Fruit fly (Drosophila melanogaster) whole organism, embryonic: ENCODE measurements around the gene CG13001.

Experiments
- CG11504 ChIP-seq: fragments of 200-800 bp; sonication (Bioruptor generic); optimal IDR thresholded peaks from 3 replicates; lab custom pipeline; 2019; ENCODE audit warnings: missing biosample characterization, mild to moderate bottlenecking, missing genetic modification characterization, moderate library complexity
- CG14710 ChIP-seq: fragments of 200-800 bp; sonication (Bioruptor generic); optimal IDR thresholded peaks from 3 replicates; lab custom pipeline; 2019; ENCODE audit warnings: missing biosample characterization, mild to moderate bottlenecking, missing genetic modification characterization, moderate library complexity
- CG4360 ChIP-seq: fragments of 200-800 bp; sonication (Bioruptor generic); IDR thresholded peaks from 2 replicates; pipeline ENCODE4 v1.3.6; 2022; ENCODE audit warnings: missing biosample characterization, missing genetic modification characterization
- Med ChIP-seq: fragments of 200-800 bp; sonication (Bioruptor generic); peaks from one replicate; lab custom pipeline; 2016; ENCODE audit warnings: missing biosample characterization, missing genetic modification characterization, mild to moderate bottlenecking, inconsistent platforms, moderate library complexity
- Poxn ChIP-seq: fragments of 200-800 bp; sonication (Bioruptor generic); IDR thresholded peaks from 2 replicates; pipeline ENCODE4 v1.3.6; 2022; ENCODE audit warnings: missing biosample characterization, missing genetic modification characterization
- chinmo ChIP-seq: fragments of 200-800 bp; sonication (Bioruptor generic); IDR thresholded peaks from 4 replicates; pipeline ENCODE4 v1.3.6; 2022; ENCODE audit warnings: missing biosample characterization, missing genetic modification characterization; ENCODE audit not compliant: partially characterized antibody
- eve ChIP-seq, 2 experiments: fragments of >200 bp; optimal IDR thresholded peaks; 2 replicates each; lab custom pipeline; 2017; ENCODE audit warnings: missing biosample characterization in 2 of 2, missing genetic modification characterization in 2 of 2
- jing ChIP-seq: fragments of 200-800 bp; sonication (Bioruptor generic); optimal IDR thresholded peaks from 2 replicates; lab custom pipeline; 2018; ENCODE audit warnings: missing biosample characterization, mild to moderate bottlenecking, missing genetic modification characterization
- nerfin-1 ChIP-seq: fragments of 200-800 bp; sonication (Bioruptor generic); optimal IDR thresholded peaks from 3 replicates; lab custom pipeline; 2019; ENCODE audit warnings: missing biosample characterization, mild to moderate bottlenecking, missing genetic modification characterization, moderate library complexity

CG13001 gene

dm6 chrX:16900283-16900682 lies 42.4 kb downstream of the CG13001 start (continued):
- no peak for TF ChIP-seq CG14710
- peak; percentile 34; the same call in 1 of the 2 replicates for TF ChIP-seq CG4360 (GFP tag; lab: Robert Waterston, UW)
- TF ChIP-seq chinmo (GFP tag; lab: Robert Waterston, UW), result peak; percentile 97
- no peak for TF ChIP-seq Poxn (GFP tag; lab: Robert Waterston, UW)
- no peak for TF ChIP-seq jing

DNA sequence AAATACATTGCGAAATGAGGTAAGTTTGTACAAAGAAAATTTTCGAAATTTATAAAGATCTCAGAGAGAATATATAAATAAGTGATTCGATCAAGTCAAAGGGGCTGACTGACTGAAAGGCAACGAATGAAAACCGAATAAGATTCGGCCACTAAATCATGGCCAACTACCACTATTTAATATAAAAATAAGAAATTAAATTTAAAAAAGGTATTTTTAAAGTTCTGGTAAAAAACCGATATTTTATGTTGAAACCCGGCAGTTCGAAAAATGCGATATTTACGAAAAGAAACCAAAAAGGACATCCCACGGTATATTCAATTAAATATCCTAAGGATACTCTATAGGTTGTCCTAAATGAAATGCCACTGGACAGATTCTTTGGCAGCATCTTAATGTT lies 45.6 kb downstream of the CG13001 start, which contains the start of gene CG33252:
Gene CG33252, minus strand, starts transcription at position 101 of the 400 bp plus-strand sequence.
- no peak for TF ChIP-seq eve (GFP tag; optimal IDR thresholded peaks at IDR 0.05; lab: Kevin White, UChicago)
- no peak for TF ChIP-seq CG11504

- no peak for TF ChIP-seq nerfin-1 (tag; lab: Kevin White, UChicago)
- peak; percentile 28 for TF ChIP-seq Med (GFP tag; lab: Kevin White, UChicago)
- TF ChIP-seq, all 482 proteins: peak for 1
Measured at dm6 chrX:16893034-16893433, 49.6 kb downstream of the CG13001 start.
